Fruit fly (Drosophila melanogaster) whole organism, embryonic: ENCODE data around the gene CG10343.

Experiments
- Adf1 ChIP-seq: fragments of 200-800 bp; sonication (Bioruptor generic); IDR thresholded peaks from 2 replicates; pipeline ENCODE4 v1.3.6; 2022; ENCODE audit warnings: missing biosample characterization, missing genetic modification characterization
- Antp ChIP-seq: fragments of 200-800 bp; sonication (Bioruptor generic); optimal IDR thresholded peaks from 3 replicates; lab custom pipeline; 2016; ENCODE audit warnings: missing biosample characterization, missing genetic modification characterization
- Bteb2 ChIP-seq: fragments of 200-800 bp; sonication (Bioruptor generic); optimal IDR thresholded peaks from 2 replicates; lab custom pipeline; 2016; ENCODE audit warnings: missing biosample characterization, missing genetic modification characterization
- CG10147 ChIP-seq: fragments of 200-800 bp; sonication (Bioruptor generic); optimal IDR thresholded peaks from 2 replicates; lab custom pipeline; 2019; ENCODE audit warnings: missing biosample characterization, mild to moderate bottlenecking, missing genetic modification characterization, moderate library complexity
- CG10431 ChIP-seq: fragments of 200-800 bp; sonication (Bioruptor generic); optimal IDR thresholded peaks from 3 replicates; lab custom pipeline; 2018; ENCODE audit warnings: missing biosample characterization, mild to moderate bottlenecking, missing genetic modification characterization
- CG10543 ChIP-seq: fragments of 200-800 bp; sonication (Bioruptor generic); optimal IDR thresholded peaks from 3 replicates; lab custom pipeline; 2017; ENCODE audit warnings: missing biosample characterization, mild to moderate bottlenecking, missing genetic modification characterization, moderate library complexity
- CG11723 ChIP-seq: fragments of 200-800 bp; sonication (Bioruptor generic); optimal IDR thresholded peaks from 2 replicates; lab custom pipeline; 2017; ENCODE audit warnings: missing biosample characterization, mild to moderate bottlenecking, missing genetic modification characterization
- CG12236 ChIP-seq: fragments of 200-800 bp; sonication (Bioruptor generic); optimal IDR thresholded peaks from 2 replicates; lab custom pipeline; 2016; ENCODE audit warnings: missing biosample characterization, missing genetic modification characterization
- CG14014 ChIP-seq: fragments of 200-800 bp; sonication (Bioruptor generic); IDR thresholded peaks from 2 replicates; pipeline ENCODE4 v1.3.6; 2022; ENCODE audit warnings: missing biosample characterization, missing genetic modification characterization
- CG1603 ChIP-seq: fragments of 200-800 bp; sonication (Bioruptor generic); optimal IDR thresholded peaks from 2 replicates; lab custom pipeline; 2019; ENCODE audit warnings: missing biosample characterization, mild to moderate bottlenecking, missing genetic modification characterization, moderate library complexity
- CG16815 ChIP-seq: fragments of 200-800 bp; sonication (Bioruptor generic); optimal IDR thresholded peaks from 3 replicates; lab custom pipeline; 2017; ENCODE audit warnings: missing biosample characterization, mild to moderate bottlenecking, missing genetic modification characterization
- CG1792 ChIP-seq: fragments of 200-800 bp; sonication (Bioruptor generic); optimal IDR thresholded peaks from 2 replicates; lab custom pipeline; 2016; ENCODE audit warnings: missing biosample characterization, missing genetic modification characterization
- CG18764 ChIP-seq: fragments of 200-800 bp; sonication (Bioruptor generic); optimal IDR thresholded peaks from 3 replicates; lab custom pipeline; 2016; ENCODE audit warnings: missing biosample characterization, missing genetic modification characterization
- CG2678 ChIP-seq: fragments of 200-800 bp; sonication (Bioruptor generic); optimal IDR thresholded peaks from 3 replicates; lab custom pipeline; 2019; ENCODE audit warnings: missing biosample characterization, mild to moderate bottlenecking, missing genetic modification characterization, moderate library complexity
- CG30431 ChIP-seq: fragments of 200-800 bp; sonication (Bioruptor generic); optimal IDR thresholded peaks from 2 replicates; lab custom pipeline; 2017; ENCODE audit warnings: missing biosample characterization, missing genetic modification characterization
- CG32532 ChIP-seq: fragments of 200-800 bp; sonication (Bioruptor generic); IDR thresholded peaks from 2 replicates; pipeline ENCODE4 v1.3.6; 2022; ENCODE audit warnings: missing biosample characterization, missing genetic modification characterization
- CG32767 ChIP-seq: fragments of 200-800 bp; sonication (Bioruptor generic); IDR thresholded peaks from 2 replicates; pipeline ENCODE4 v1.3.6; 2022; ENCODE audit warnings: missing biosample characterization, missing genetic modification characterization
- CG32772 ChIP-seq: fragments of 200-800 bp; sonication (Bioruptor generic); IDR thresholded peaks from 2 replicates; pipeline ENCODE4 v1.3.6; 2022; ENCODE audit warnings: missing biosample characterization, missing genetic modification characterization
- CG33213 ChIP-seq: fragments of 200-800 bp; sonication (Bioruptor generic); optimal IDR thresholded peaks from 3 replicates; lab custom pipeline; 2016; ENCODE audit warnings: missing biosample characterization, missing genetic modification characterization
- CG42726 ChIP-seq: fragments of 200-800 bp; sonication (Bioruptor generic); IDR thresholded peaks from 2 replicates; pipeline ENCODE4 v1.3.6; 2022; ENCODE audit warnings: missing biosample characterization, missing genetic modification characterization; ENCODE audit not compliant: partially characterized antibody
- CG7271 ChIP-seq: fragments of 200-800 bp; sonication (Bioruptor generic); optimal IDR thresholded peaks from 2 replicates; lab custom pipeline; 2018; ENCODE audit warnings: missing biosample characterization, mild to moderate bottlenecking, missing genetic modification characterization, moderate library complexity
- CG7357 ChIP-seq: fragments of 200-800 bp; sonication (Bioruptor generic); IDR thresholded peaks from 3 replicates; pipeline ENCODE4 v1.3.6; 2022; ENCODE audit warnings: missing biosample characterization, missing genetic modification characterization
- CTCF ChIP-seq: fragments of 200-800 bp; sonication (Bioruptor generic); optimal IDR thresholded peaks from 2 replicates; lab custom pipeline; 2017; ENCODE audit warnings: missing biosample characterization, mild to moderate bottlenecking, missing genetic modification characterization, moderate library complexity
- Elba2 ChIP-seq: fragments of 200-800 bp; sonication (Bioruptor generic); optimal IDR thresholded peaks from 3 replicates; lab custom pipeline; 2016; ENCODE audit warnings: missing biosample characterization, missing genetic modification characterization
- HHEX ChIP-seq: fragments of 200-800 bp; sonication (Bioruptor generic); optimal IDR thresholded peaks from 3 replicates; lab custom pipeline; 2017; ENCODE audit warnings: missing biosample characterization, mild to moderate bottlenecking, missing genetic modification characterization, missing genetic modification reagents
- Hr51 ChIP-seq, 2 experiments: fragments of 200-800 bp; sonication (Bioruptor generic); optimal IDR thresholded peaks; 2 replicates in 1 of 2; 3 replicates in 1 of 2; lab custom pipeline; 2016 to 2018; ENCODE audit warnings: missing biosample characterization in 2 of 2, missing genetic modification characterization in 2 of 2, mild to moderate bottlenecking in 1 of 2, moderate library complexity in 1 of 2
- Max ChIP-seq: fragments of 200-800 bp; sonication (Bioruptor generic); optimal IDR thresholded peaks from 2 replicates; lab custom pipeline; 2016; ENCODE audit warnings: missing biosample characterization, mild to moderate bottlenecking, missing genetic modification characterization
- Sry-β ChIP-seq: fragments of 200-800 bp; sonication (Bioruptor generic); optimal IDR thresholded peaks from 2 replicates; lab custom pipeline; 2018; ENCODE audit warnings: missing biosample characterization, mild to moderate bottlenecking, missing genetic modification characterization, moderate library complexity
- Tbp ChIP-seq: fragments of >200 bp; optimal IDR thresholded peaks from 2 replicates; lab custom pipeline; 2018; ENCODE audit warnings: missing biosample characterization, missing genetic modification characterization
- br ChIP-seq: fragments of >200 bp; optimal IDR thresholded peaks from 2 replicates; lab custom pipeline; 2017
- bsh ChIP-seq, 2 experiments: fragments of 200-800 bp; sonication (Bioruptor generic); optimal IDR thresholded peaks; 2 replicates each; lab custom pipeline; 2017 to 2018; ENCODE audit warnings: mild to moderate bottlenecking in 2 of 2, missing biosample characterization in 2 of 2, missing genetic modification characterization in 2 of 2, moderate library complexity in 1 of 2
- cas ChIP-seq: fragments of 200-800 bp; sonication (Bioruptor generic); IDR thresholded peaks from 2 replicates; pipeline ENCODE4 v1.3.6; 2022; ENCODE audit warnings: missing biosample characterization, missing genetic modification characterization
- chn ChIP-seq: fragments of 200-800 bp; sonication (Bioruptor generic); optimal IDR thresholded peaks from 2 replicates; lab custom pipeline; 2016; ENCODE audit warnings: missing biosample characterization, missing genetic modification characterization
- eyg ChIP-seq: fragments of 200-800 bp; sonication (Bioruptor generic); optimal IDR thresholded peaks from 3 replicates; lab custom pipeline; 2016; ENCODE audit warnings: missing biosample characterization, missing genetic modification characterization
- fd3F ChIP-seq: fragments of 200-800 bp; sonication (Bioruptor generic); optimal IDR thresholded peaks from 2 replicates; lab custom pipeline; 2018; ENCODE audit warnings: missing biosample characterization, mild to moderate bottlenecking, missing genetic modification characterization, moderate library complexity
- gcm2 ChIP-seq: fragments of 200-800 bp; sonication (Bioruptor generic); optimal IDR thresholded peaks from 2 replicates; lab custom pipeline; 2016; ENCODE audit warnings: missing biosample characterization, missing genetic modification characterization
- insv ChIP-seq, 2 experiments: fragments of 200-800 bp; sonication (Bioruptor generic); optimal IDR thresholded peaks; 3 replicates each; lab custom pipeline; 2016 to 2018; ENCODE audit warnings: missing biosample characterization in 2 of 2, missing genetic modification characterization in 2 of 2
- otp ChIP-seq: fragments of 200-800 bp; sonication (Bioruptor generic); IDR thresholded peaks from 3 replicates; pipeline ENCODE4, ENCODE4 v1.3.6; 2022; ENCODE audit warnings: missing biosample characterization, missing genetic modification characterization
- p53 ChIP-seq: fragments of 200-800 bp; sonication (Bioruptor generic); optimal IDR thresholded peaks from 2 replicates; lab custom pipeline; 2016; ENCODE audit warnings: missing biosample characterization, missing genetic modification characterization
- pb ChIP-seq: fragments of 200-800 bp; sonication (Bioruptor generic); optimal IDR thresholded peaks from 3 replicates; lab custom pipeline; 2016; ENCODE audit warnings: missing biosample characterization, missing genetic modification characterization
- pho ChIP-seq: fragments of 200-800 bp; sonication (Bioruptor generic); optimal IDR thresholded peaks from 2 replicates; lab custom pipeline; 2016; ENCODE audit warnings: missing biosample characterization, missing genetic modification characterization
- prd ChIP-seq, 3 experiments: fragments of >200 bp in 2 of 3; fragments of 200-800 bp in 1 of 3; sonication (Bioruptor generic) in 1 of 3; optimal IDR thresholded peaks in 2 of 3; IDR thresholded peaks in 1 of 3; 2 replicates in 2 of 3; 3 replicates in 1 of 3; pipeline versions ENCODE4 v1.3.6 to Lab custom; 2017 to 2022; ENCODE audit warnings: missing biosample characterization in 1 of 3, missing genetic modification characterization in 1 of 3
- ro ChIP-seq: fragments of 200-800 bp; sonication (Bioruptor generic); IDR thresholded peaks from 2 replicates; pipeline ENCODE4 v1.3.6; 2022; ENCODE audit warnings: missing biosample characterization, missing genetic modification characterization
- row ChIP-seq: fragments of 200-800 bp; sonication (Bioruptor generic); IDR thresholded peaks from 3 replicates; pipeline ENCODE4 v1.3.6; 2022; ENCODE audit warnings: missing biosample characterization, missing genetic modification characterization
- salm ChIP-seq: fragments of 200-800 bp; sonication (Bioruptor generic); optimal IDR thresholded peaks from 2 replicates; lab custom pipeline; 2018; ENCODE audit warnings: missing biosample characterization, mild to moderate bottlenecking, missing genetic modification characterization
- sisA ChIP-seq: fragments of 200-800 bp; sonication (Bioruptor generic); IDR thresholded peaks from 2 replicates; pipeline ENCODE4 v1.3.6; 2022; ENCODE audit warnings: missing biosample characterization, missing genetic modification characterization
- ssp ChIP-seq: fragments of 200-800 bp; sonication (Bioruptor generic); IDR thresholded peaks from 2 replicates; pipeline ENCODE4 v1.3.6; 2022; ENCODE audit warnings: missing biosample characterization, missing genetic modification characterization
- tin ChIP-seq: fragments of 200-800 bp; sonication (Bioruptor generic); optimal IDR thresholded peaks from 3 replicates; lab custom pipeline; 2016; ENCODE audit warnings: missing biosample characterization, missing genetic modification characterization
- trh ChIP-seq: fragments of 200-800 bp; sonication (Bioruptor generic); optimal IDR thresholded peaks from 2 replicates; lab custom pipeline; 2016; ENCODE audit warnings: missing biosample characterization, missing genetic modification characterization
- zfh2 ChIP-seq: fragments of 200-800 bp; sonication (Bioruptor generic); optimal IDR thresholded peaks from 2 replicates; lab custom pipeline; 2016; ENCODE audit warnings: missing biosample characterization, missing genetic modification characterization

Gene CG10343

DNA sequence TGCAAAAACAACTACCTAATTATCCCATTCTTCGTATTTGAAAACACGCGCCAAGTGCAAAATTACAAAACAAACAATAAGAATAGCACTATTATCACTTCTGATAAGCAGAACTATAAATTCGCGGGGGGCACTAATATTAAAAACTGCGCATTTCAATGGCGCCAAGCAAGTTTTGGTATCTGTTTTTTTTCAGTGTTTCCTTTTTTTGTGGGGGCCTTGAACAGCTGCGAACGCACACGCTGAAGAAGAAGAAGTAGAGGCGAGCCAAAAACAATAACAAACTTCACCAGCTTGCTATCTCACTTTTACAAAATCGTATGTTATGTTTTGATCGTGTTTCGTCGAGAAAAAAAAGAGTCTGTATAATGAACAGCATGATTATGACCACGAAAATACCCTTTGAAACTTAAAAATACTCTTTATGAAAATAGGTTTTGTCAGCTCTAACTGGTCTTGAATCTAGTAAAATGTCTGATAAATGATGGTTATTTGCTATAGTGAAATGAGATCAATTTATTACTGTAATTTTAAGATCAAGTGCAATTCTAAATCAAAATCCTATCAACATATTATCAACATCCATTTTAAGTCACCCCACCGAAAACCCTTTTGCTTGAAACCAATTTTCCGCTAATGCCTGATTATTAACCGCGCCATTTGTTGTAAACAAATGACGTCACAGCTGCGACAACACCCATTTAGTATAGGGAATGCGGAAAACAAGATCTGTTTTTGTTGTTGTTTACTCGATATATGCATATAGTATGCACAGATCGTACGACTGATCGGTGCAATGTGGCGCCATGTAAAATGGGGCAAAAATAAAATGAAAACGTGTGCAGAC, 9.2 kb upstream of the CG10343 start (continued):
- TF ChIP-seq Hr51 (GFP tag; optimal IDR thresholded peaks at IDR 0.05; lab: Kevin White, UChicago) (peak; percentile 27 to 43), Antp (peak; percentile 74), CG42726 (GFP tag; lab: Robert Waterston, UW) (no peak), chn (peak; percentile 49), CG10543 (GFP tag; lab: Kevin White, UChicago) (peak; percentile 79), CG12236 (GFP tag; lab: Kevin White, UChicago) (peak; percentile 35), CG10147 (GFP tag; lab: Kevin White, UChicago) (peak; percentile 14), CG7357 (GFP tag; lab: Robert Waterston, UW) (peak; percentile 40; the same call in 1 of the 3 replicates), pb (GFP tag; lab: Kevin White, UChicago) (peak; percentile 19), sisA (GFP tag; lab: Robert Waterston, UW) (peak; percentile 54; the same call in 1 of the 2 replicates), eyg (GFP tag; lab: Kevin White, UChicago) (no peak), HHEX (GFP tag; lab: Kevin White, UChicago) (peak; percentile 49), CG1792 (GFP tag; lab: Kevin White, UChicago) (no peak), CG2678 (peak; percentile 46), ssp (GFP tag; lab: Robert Waterston, UW) (no peak), br (no peak), CG14014 (peak; percentile 76), Sry-β (no peak), row (GFP tag; lab: Robert Waterston, UW) (peak; percentile 63), salm (tag; lab: Kevin White, UChicago) (peak; percentile 3), CG32772 (GFP tag; lab: Robert Waterston, UW) (peak; percentile 53), Tbp (GFP tag; lab: Kevin White, UChicago) (no peak), CG11723 (GFP tag; lab: Kevin White, UChicago) (peak; percentile 51), Adf1 (GFP tag; lab: Robert Waterston, UW) (no peak; the same call in 1 of the 2 replicates), CG10431 (no peak), tin (GFP tag; lab: Kevin White, UChicago) (peak; percentile 47), Max (peak; percentile 18), bsh (GFP tag; optimal IDR thresholded peaks at IDR 0.05; lab: Kevin White, UChicago) (peak; percentile 17 to 53), prd (optimal IDR thresholded peaks at IDR 0.05; lab: Kevin White, UChicago) (no peak), prd (GFP tag; IDR thresholded peaks at IDR 0.05; lab: Robert Waterston, UW) (peak; percentile 66), gcm2 (GFP tag; lab: Kevin White, UChicago) (peak; percentile 37), fd3F (GFP tag; lab: Kevin White, UChicago) (no peak), CTCF (GFP tag; lab: Kevin White, UChicago) (peak; percentile 32), zfh2 (GFP tag; lab: Kevin White, UChicago) (peak; percentile 58), p53 (GFP tag; lab: Kevin White, UChicago) (no peak), insv (GFP tag; optimal IDR thresholded peaks at IDR 0.05; lab: Kevin White, UChicago) (no peak), CG33213 (GFP tag; lab: Kevin White, UChicago) (peak; percentile 44), CG1603 (tag; lab: Kevin White, UChicago) (peak; percentile 59), Elba2 (GFP tag; lab: Kevin White, UChicago) (peak; percentile 72), pho (peak; percentile 15), CG32532 (peak; percentile 73), Bteb2 (peak; percentile 58), otp (no peak; the same call in 2 of the 3 replicates), trh (no peak), ro (GFP tag; lab: Robert Waterston, UW) (no peak), CG30431 (no peak), CG32767 (GFP tag; lab: Robert Waterston, UW) (no peak), cas (GFP tag; lab: Robert Waterston, UW) (no peak), CG7271 (tag; lab: Kevin White, UChicago) (no peak), CG16815 (GFP tag; lab: Kevin White, UChicago) (peak; percentile 5), CG18764 (GFP tag; lab: Kevin White, UChicago) (peak; percentile 63)
